Worm (Caenorhabditis elegans) whole organism, L3 larva: ENCODE results near the gene trpp-11.
A peak's percentile ranks its signal among the peaks of the same experiment; 100 is the strongest.

Source experiments
- R02D3.7 ChIP-seq: fragments of 150-350 bp; optimal IDR thresholded peaks from 2 replicates; lab custom pipeline; 2014; ENCODE audit warnings: missing biosample characterization, missing genetic modification characterization
- ZK546.5 ChIP-seq: sonication (generic microtip); optimal IDR thresholded peaks from 2 replicates; lab custom pipeline; 2017; ENCODE audit warnings: missing biosample characterization, missing genetic modification characterization
- aly-2 ChIP-seq: fragments of 150-350 bp; optimal IDR thresholded peaks from 2 replicates; lab custom pipeline; 2014; ENCODE audit warnings: missing biosample characterization, missing genetic modification characterization
- ama-1 ChIP-seq: fragments of 150-350 bp; optimal IDR thresholded peaks from 2 replicates; lab custom pipeline; 2018
- ceh-16 ChIP-seq: sonication (generic microtip); optimal IDR thresholded peaks from 2 replicates; lab custom pipeline; 2017; ENCODE audit warnings: missing biosample characterization, missing genetic modification characterization
- ceh-28 ChIP-seq: fragments of 150-350 bp; optimal IDR thresholded peaks from 2 replicates; lab custom pipeline; 2014; ENCODE audit warnings: missing biosample characterization, missing genetic modification reagents, missing genetic modification characterization
- ceh-9 ChIP-seq: sonication (generic microtip); optimal IDR thresholded peaks from 2 replicates; lab custom pipeline; 2018; ENCODE audit warnings: missing biosample characterization, missing genetic modification characterization
- egl-27 ChIP-seq: sonication (generic microtip); optimal IDR thresholded peaks from 4 replicates; lab custom pipeline; 2017; ENCODE audit warnings: missing biosample characterization, missing genetic modification reagents, missing genetic modification characterization
- egl-5 ChIP-seq: fragments of 150-350 bp; optimal IDR thresholded peaks from 2 replicates; lab custom pipeline; 2017; ENCODE audit warnings: missing biosample characterization, missing genetic modification reagents, missing genetic modification characterization, inconsistent platforms
- elt-1 ChIP-seq: fragments of 150-350 bp; optimal IDR thresholded peaks from 2 replicates; lab custom pipeline; 2014; ENCODE audit warnings: missing biosample characterization, missing genetic modification characterization
- elt-3 ChIP-seq, 3 experiments: fragments of 150-350 bp in 1 of 3; sonication (generic microtip) in 2 of 3; optimal IDR thresholded peaks; 2 replicates in 2 of 3; 4 replicates in 1 of 3; lab custom pipeline; 2014 to 2017; ENCODE audit warnings: missing biosample characterization in 3 of 3, missing genetic modification characterization in 3 of 3
- eor-1 ChIP-seq, 2 experiments: fragments of 150-350 bp; optimal IDR thresholded peaks; 2 replicates each; lab custom pipeline; 2014 to 2018; ENCODE audit warnings: missing biosample characterization in 2 of 2, missing genetic modification characterization in 2 of 2
- fkh-10 ChIP-seq: sonication (generic microtip); optimal IDR thresholded peaks from 2 replicates; lab custom pipeline; 2017; ENCODE audit warnings: missing biosample characterization, missing genetic modification reagents, missing genetic modification characterization
- fos-1 ChIP-seq: fragments of 150-350 bp; optimal IDR thresholded peaks from 2 replicates; lab custom pipeline; 2014; ENCODE audit warnings: missing biosample characterization, missing genetic modification characterization
- hmg-11 ChIP-seq: sonication (generic microtip); optimal IDR thresholded peaks from 2 replicates; lab custom pipeline; 2016; ENCODE audit warnings: missing genetic modification characterization, missing compliant biosample characterization
- lin-15B ChIP-seq: fragments of 150-350 bp; optimal IDR thresholded peaks from 2 replicates; lab custom pipeline; 2014; ENCODE audit warnings: missing biosample characterization, missing genetic modification characterization
- lsy-12 ChIP-seq: sonication (generic microtip); optimal IDR thresholded peaks from 2 replicates; lab custom pipeline; 2016; ENCODE audit warnings: mild to moderate bottlenecking, missing genetic modification characterization, missing compliant biosample characterization
- mdl-1 ChIP-seq: fragments of 150-350 bp; optimal IDR thresholded peaks from 2 replicates; lab custom pipeline; 2014; ENCODE audit warnings: missing biosample characterization, missing genetic modification characterization
- mml-1 ChIP-seq: fragments of 150-350 bp; sonication (generic microtip); optimal IDR thresholded peaks from 3 replicates; lab custom pipeline; 2014; ENCODE audit warnings: missing biosample characterization, missing genetic modification characterization
- nfya-1 ChIP-seq: sonication (generic microtip); optimal IDR thresholded peaks from 2 replicates; lab custom pipeline; 2017; ENCODE audit warnings: missing genetic modification characterization, mild to moderate bottlenecking, missing compliant biosample characterization, antibody characterized with exemption, moderate library complexity; ENCODE audit not compliant: insufficient read depth
- nhr-11 ChIP-seq: fragments of 150-350 bp; optimal IDR thresholded peaks from 2 replicates; lab custom pipeline; 2014; ENCODE audit warnings: missing biosample characterization, missing genetic modification characterization
- nhr-23 ChIP-seq: fragments of 150-350 bp; optimal IDR thresholded peaks from 2 replicates; lab custom pipeline; 2014; ENCODE audit warnings: missing biosample characterization, missing genetic modification reagents, missing genetic modification characterization
- nhr-237 ChIP-seq: fragments of 150-350 bp; optimal IDR thresholded peaks from 2 replicates; lab custom pipeline; 2014; ENCODE audit warnings: missing biosample characterization, missing genetic modification characterization
- nhr-25 ChIP-seq: sonication (generic microtip); optimal IDR thresholded peaks from 2 replicates; lab custom pipeline; 2017; ENCODE audit warnings: missing biosample characterization, missing genetic modification characterization
- nhr-28 ChIP-seq: fragments of 150-350 bp; optimal IDR thresholded peaks from 2 replicates; lab custom pipeline; 2014; ENCODE audit warnings: missing biosample characterization, missing genetic modification characterization
- nhr-43 ChIP-seq: sonication (generic microtip); optimal IDR thresholded peaks from 2 replicates; lab custom pipeline; 2016; ENCODE audit warnings: mild to moderate bottlenecking, missing genetic modification characterization, missing compliant biosample characterization; ENCODE audit not compliant: poor library complexity, severe bottlenecking
- nhr-67 ChIP-seq: fragments of 150-350 bp; optimal IDR thresholded peaks from 2 replicates; lab custom pipeline; 2014; ENCODE audit warnings: missing biosample characterization, missing genetic modification characterization
- nhr-76 ChIP-seq: fragments of 150-350 bp; sonication (generic microtip); optimal IDR thresholded peaks from 5 replicates; lab custom pipeline; 2014; ENCODE audit warnings: missing biosample characterization, missing genetic modification characterization
- nhr-77 ChIP-seq: fragments of 150-350 bp; optimal IDR thresholded peaks from 2 replicates; lab custom pipeline; 2014; ENCODE audit warnings: missing biosample characterization, missing genetic modification characterization
- pha-4 ChIP-seq: fragments of 150-350 bp; optimal IDR thresholded peaks from 2 replicates; lab custom pipeline; 2014; ENCODE audit warnings: missing biosample characterization, missing genetic modification reagents, missing genetic modification characterization
- skn-1 ChIP-seq: fragments of 150-350 bp; optimal IDR thresholded peaks from 2 replicates; lab custom pipeline; 2014; ENCODE audit warnings: missing biosample characterization, missing genetic modification characterization
- snpc-4 ChIP-seq: fragments of 150-350 bp; optimal IDR thresholded peaks from 2 replicates; lab custom pipeline; 2014; ENCODE audit warnings: missing biosample characterization, missing genetic modification characterization
- unc-39 ChIP-seq: sonication (generic microtip); optimal IDR thresholded peaks from 4 replicates; lab custom pipeline; 2017; ENCODE audit warnings: missing biosample characterization, missing genetic modification characterization
- unc-62 ChIP-seq: fragments of 150-350 bp; sonication (generic microtip); optimal IDR thresholded peaks from 4 replicates; lab custom pipeline; 2014; ENCODE audit warnings: missing biosample characterization, missing genetic modification reagents, missing genetic modification characterization
- zag-1 ChIP-seq: fragments of 150-350 bp; optimal IDR thresholded peaks from 2 replicates; lab custom pipeline; 2014; ENCODE audit warnings: missing biosample characterization, missing genetic modification characterization
- ztf-11 ChIP-seq: fragments of 150-350 bp; optimal IDR thresholded peaks from 2 replicates; lab custom pipeline; 2014; ENCODE audit warnings: missing biosample characterization, missing genetic modification characterization
- ztf-4 ChIP-seq: fragments of 150-350 bp; optimal IDR thresholded peaks from 2 replicates; lab custom pipeline; 2014; ENCODE audit warnings: missing biosample characterization, missing genetic modification characterization

The trpp-11 gene

ce11 chrIII:852296-852695, 57.4 kb downstream of the trpp-11 start, which contains the start of gene moma-1:
Gene moma-1 (minus strand): TSS chrIII:852396.
- TF ChIP-seq zag-1 (tag; lab: Kevin White, UChicago) (no peak), mml-1 (tag; lab: Kevin White, UChicago) (no peak), nhr-23 (no peak), nfya-1 (tag; lab: Kevin White, UChicago) (no peak), lsy-12 (tag; lab: Kevin White, UChicago) (no peak), nhr-25 (no peak), ztf-11 (tag; lab: Kevin White, UChicago) (no peak), ceh-28 (tag; lab: Kevin White, UChicago) (no peak), elt-3 (tag; optimal IDR thresholded peaks at IDR 0.05; lab: Kevin White, UChicago) (no peak), unc-62 (no peak), egl-5 (no peak), ama-1 (no peak), skn-1 (no peak), aly-2 (no peak)

- no peak for TF ChIP-seq ztf-4 (tag; lab: Kevin White, UChicago)
- no peak for TF ChIP-seq nhr-77 (tag; lab: Kevin White, UChicago)
- TF ChIP-seq nhr-23, result no peak
- no peak for TF ChIP-seq nhr-67 (tag; lab: Kevin White, UChicago)
- no peak for TF ChIP-seq ZK546.5 (tag; lab: Kevin White, UChicago)
- no peak for TF ChIP-seq snpc-4 (tag; lab: Kevin White, UChicago)
- TF ChIP-seq elt-3 (tag; optimal IDR thresholded peaks at IDR 0.05; lab: Kevin White, UChicago), result no peak
- TF ChIP-seq mdl-1 (tag; lab: Kevin White, UChicago), result no peak
- no peak for TF ChIP-seq unc-62
- TF ChIP-seq nhr-237, result no peak
- no peak for TF ChIP-seq lsy-12 (tag; lab: Kevin White, UChicago)
- no peak for TF ChIP-seq mml-1 (tag; lab: Kevin White, UChicago)
These were observed 58.5 kb downstream of the trpp-11 start for ce11 chrIII:853414-853813.

DNA sequence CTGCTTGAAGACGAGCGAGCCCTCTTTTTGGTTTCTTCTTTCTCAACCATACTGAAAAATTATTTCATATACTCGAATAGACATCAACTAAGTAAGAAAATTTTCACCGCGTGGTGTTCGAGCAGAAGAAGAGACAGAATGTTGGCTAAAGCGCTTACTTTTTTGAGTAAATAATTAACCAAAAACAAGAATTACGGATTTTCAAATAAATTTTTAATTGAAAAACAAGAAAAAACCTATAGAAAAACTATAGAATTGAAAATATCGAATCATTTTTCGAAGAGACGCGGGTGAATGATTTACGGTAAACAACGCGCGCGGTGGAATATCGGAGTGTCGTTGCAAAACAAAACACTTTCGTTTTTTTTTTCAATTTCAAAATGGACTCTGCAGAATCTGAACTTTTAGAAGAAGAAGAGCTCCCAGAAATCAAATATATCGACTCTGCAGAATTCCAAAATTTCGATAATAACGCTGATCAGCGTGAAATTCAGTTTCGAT, 59.0 kb downstream of the trpp-11 start, which contains the start of the genes rnp-5 and tag-51:
rnp-5 (minus strand) TSS at position 51 of the 501 bp plus-strand sequence.
tag-51 (plus strand) TSS at position 363 of the 501 bp plus-strand sequence.
- TF ChIP-seq eor-1 (tag; optimal IDR thresholded peaks at IDR 0.05; lab: Kevin White, UChicago), result no peak
- peak; percentile 51 for TF ChIP-seq R02D3.7
- no peak for TF ChIP-seq ztf-11 (tag; lab: Kevin White, UChicago)
- peak; percentile 53 for TF ChIP-seq pha-4 (tag; lab: Kevin White, UChicago)
- no peak for TF ChIP-seq fos-1 (tag; lab: Kevin White, UChicago)
- TF ChIP-seq elt-1 (tag; lab: Kevin White, UChicago), result no peak
- peak; percentile 21 for TF ChIP-seq lin-15B
- no peak for TF ChIP-seq fkh-10
- no peak for TF ChIP-seq ceh-9 (tag; lab: Kevin White, UChicago)
- no peak for TF ChIP-seq nfya-1 (tag; lab: Kevin White, UChicago)
- no peak for TF ChIP-seq ceh-16
- TF ChIP-seq snpc-4 (tag; lab: Kevin White, UChicago), result no peak
- TF ChIP-seq, all 47 proteins: peak for 3

DNA sequence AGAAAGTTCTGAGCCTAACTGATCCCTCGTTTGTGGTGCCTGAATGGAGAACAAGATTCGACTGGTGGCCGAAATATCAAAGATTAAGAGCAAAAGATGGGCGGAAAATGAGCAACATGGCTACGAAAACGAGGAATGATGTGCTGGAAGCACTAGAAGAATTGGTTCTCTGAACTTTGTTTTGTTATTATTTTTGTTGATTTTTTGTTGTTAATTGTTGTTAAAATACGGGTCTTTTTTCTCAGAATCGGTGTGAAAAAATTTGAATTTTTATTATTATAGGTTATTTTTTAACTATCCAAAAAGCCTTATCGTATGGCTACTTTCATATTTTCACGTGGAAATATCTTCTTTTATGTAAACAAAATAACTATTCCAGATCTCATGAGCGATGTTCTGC, 61.3 kb downstream of the trpp-11 start, which contains the start of gene K02F3.12:
K02F3.12 (plus strand) TSS at position 301 of the 400 bp plus-strand sequence.
- TF ChIP-seq nhr-237, result no peak
- TF ChIP-seq nhr-67 (tag; lab: Kevin White, UChicago), result no peak
- TF ChIP-seq nhr-43 (tag; lab: Kevin White, UChicago), result no peak
- no peak for TF ChIP-seq unc-62
- TF ChIP-seq R02D3.7, result no peak
- TF ChIP-seq aly-2, result no peak
- TF ChIP-seq elt-1 (tag; lab: Kevin White, UChicago), result no peak
- TF ChIP-seq ztf-11 (tag; lab: Kevin White, UChicago), result no peak
- TF ChIP-seq nfya-1 (tag; lab: Kevin White, UChicago), result no peak
- TF ChIP-seq hmg-11 (tag; lab: Kevin White, UChicago), result no peak
- TF ChIP-seq nhr-28, result no peak

DNA sequence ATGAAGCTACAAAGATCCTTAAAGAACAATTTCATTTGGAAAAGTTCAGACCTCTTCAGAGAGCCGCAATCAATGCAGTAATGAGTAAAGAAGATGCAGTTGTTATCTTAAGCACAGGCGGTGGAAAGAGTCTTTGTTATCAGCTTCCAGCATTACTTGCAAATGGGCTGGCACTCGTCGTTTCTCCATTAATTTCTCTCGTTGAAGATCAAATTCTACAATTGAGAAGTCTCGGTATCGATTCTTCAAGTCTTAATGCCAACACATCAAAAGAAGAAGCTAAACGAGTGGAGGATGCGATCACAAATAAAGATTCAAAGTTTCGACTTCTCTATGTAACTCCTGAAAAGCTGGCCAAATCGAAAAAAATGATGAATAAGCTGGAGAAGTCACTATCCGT, 62.0 kb downstream of the trpp-11 start:
- TF ChIP-seq nhr-76 (tag; lab: Kevin White, UChicago), result no peak
- no peak for TF ChIP-seq mdl-1 (tag; lab: Kevin White, UChicago)
- no peak for TF ChIP-seq fos-1 (tag; lab: Kevin White, UChicago)
- no peak for TF ChIP-seq egl-27 (tag; lab: Kevin White, UChicago)
- no peak for TF ChIP-seq ztf-11 (tag; lab: Kevin White, UChicago)
- TF ChIP-seq ZK546.5 (tag; lab: Kevin White, UChicago), result no peak
- no peak for TF ChIP-seq nhr-11
- TF ChIP-seq nhr-67 (tag; lab: Kevin White, UChicago), result no peak
- TF ChIP-seq ceh-16, result no peak
- no peak for TF ChIP-seq unc-39
